In the genomic region with DNA sequence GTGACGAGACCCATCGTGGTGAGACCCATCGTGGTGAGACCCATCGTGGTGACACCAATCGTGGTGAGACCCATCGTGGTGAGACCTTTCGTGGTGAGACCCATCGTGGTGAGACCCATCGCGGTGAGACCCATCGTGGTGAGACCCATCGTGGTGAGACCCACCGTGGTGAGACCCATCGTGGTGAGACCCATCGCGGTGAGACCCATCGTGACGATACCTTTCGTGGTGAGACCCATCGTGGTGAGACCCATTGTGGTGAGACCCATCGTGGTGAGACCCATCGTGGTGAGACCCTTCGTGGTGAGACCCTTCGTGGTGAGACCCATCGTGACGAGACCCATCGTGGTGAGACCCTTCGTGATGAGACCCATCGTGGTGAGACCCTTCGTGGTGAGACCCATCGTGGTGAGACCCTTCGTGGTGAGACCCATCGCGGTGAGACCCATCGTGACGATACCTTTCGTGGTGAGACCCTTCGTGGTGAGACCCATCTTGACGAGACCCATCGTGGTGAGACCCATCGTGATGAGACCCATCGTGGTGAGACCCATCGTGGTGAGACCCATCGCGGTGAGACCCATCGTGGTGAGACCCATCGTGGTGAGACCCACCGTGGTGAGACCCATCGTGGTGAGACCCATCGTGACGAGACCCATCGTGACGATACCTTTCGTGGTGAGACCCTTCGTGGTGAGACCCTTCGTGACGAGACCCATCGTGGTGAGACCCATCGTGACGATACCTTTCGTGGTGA, we compare ENCODE assay signal across 1 worm cellular context.
A peak's percentile ranks its signal among the peaks of the same experiment; 100 is the strongest.
TF ChIP-seq lines count a peak whose summit lies in the region.

No protein-coding gene starts in this region.

TF ChIP-seq in whole organism, L4 larva, 104 proteins besides CTCF, POLR2A, EP300 and RAD21 (continued from another document):
- peak; percentile 73; the same call in 1 of the 2 replicates for TF ChIP-seq dmd-8 (GFP tag; IDR thresholded peaks at IDR 0.05; lab: Robert Waterston, UW)
- TF ChIP-seq tra-1 (GFP tag; IDR thresholded peaks at IDR 0.05; lab: Robert Waterston, UW): 0 out of 2 replicates have a peak, but pooled peaks have one; percentile 7
- TF ChIP-seq T26A8.4 (GFP tag; IDR thresholded peaks at IDR 0.05; lab: Robert Waterston, UW): peak; percentile 53; the same call in 1 of the 2 replicates
- peak; percentile 64; the same call in 1 of the 2 replicates for TF ChIP-seq nhr-42 (GFP tag; IDR thresholded peaks at IDR 0.05; lab: Robert Waterston, UW)
- TF ChIP-seq F44E2.7 (GFP tag; IDR thresholded peaks at IDR 0.05; lab: Robert Waterston, UW): peak; percentile 83
